Fruit fly (Drosophila melanogaster): ENCODE measurements around the gene Rh7.
A peak's percentile ranks its signal among the peaks of the same experiment; 100 is the strongest.

Rh7 gene

dm6 chr3L:12145709-12146694 is 29.3 kb downstream of the Rh7 start, which contains the start of the genes eIF3l and Nrx-IV:
TSS of gene eIF3l (minus strand) at chr3L:12146097.
TSS of gene Nrx-IV (plus strand) at chr3L:12146519.
- TF ChIP-seq otp (GFP tag; IDR thresholded peaks at IDR 0.05) (no peak), ken (GFP tag; IDR thresholded peaks at IDR 0.05) (no peak), gt (GFP tag; IDR thresholded peaks at IDR 0.05) (no peak), CG12659 (GFP tag; optimal IDR thresholded peaks at IDR 0.05) (peak; percentile 35), MBD-R2 (GFP tag; IDR thresholded peaks at IDR 0.05) (peak; percentile 15; the same call in 1 of the 2 replicates), CG14860 (GFP tag; IDR thresholded peaks at IDR 0.05; ENCODE audit: partially characterized antibody) (peak; percentile 48; the same call in 1 of the 3 replicates), CG13287 (GFP tag; IDR thresholded peaks at IDR 0.05; ENCODE audit: partially characterized antibody) (peak; percentile 72), CG12104 (GFP tag; optimal IDR thresholded peaks at IDR 0.05) (no peak), CG12744 (GFP tag; optimal IDR thresholded peaks at IDR 0.05) (no peak), pfk (GFP tag; optimal IDR thresholded peaks at IDR 0.05) (no peak), Gug (GFP tag; IDR thresholded peaks at IDR 0.05) (no peak), Pdp1 (GFP tag; optimal IDR thresholded peaks at IDR 0.05) (no peak), CG4282 (GFP tag; optimal IDR thresholded peaks at IDR 0.05) (no peak), CG9727 (GFP tag; optimal IDR thresholded peaks at IDR 0.05) (no peak), Vsx1 (GFP tag; optimal IDR thresholded peaks at IDR 0.05) (no peak), CG18619 (GFP tag; optimal IDR thresholded peaks at IDR 0.05) (no peak), ab (GFP tag; optimal IDR thresholded peaks at IDR 0.05) (no peak), HmgZ (tag; optimal IDR thresholded peaks at IDR 0.05) (peak; percentile 14), CG14667 (GFP tag; IDR thresholded peaks at IDR 0.05) (no peak), org-1 (GFP tag; optimal IDR thresholded peaks at IDR 0.05) (no peak), so (GFP tag; IDR thresholded peaks at IDR 0.05) (no peak), CG11504 (tag; optimal IDR thresholded peaks at IDR 0.05) (no peak), bcd (GFP tag; optimal IDR thresholded peaks at IDR 0.05) (no peak), Xbp1 (GFP tag; optimal IDR thresholded peaks at IDR 0.05) (no peak), Drgx (GFP tag; IDR thresholded peaks at IDR 0.05) (no peak), CG4404 (GFP tag; IDR thresholded peaks at IDR 0.05) (no peak), crc (GFP tag; optimal IDR thresholded peaks at IDR 0.05) (no peak), CG4360 (GFP tag; IDR thresholded peaks at IDR 0.05) (0 out of 2 replicates have a peak, but pooled peaks have one; percentile 6), stc (GFP tag; IDR thresholded peaks at IDR 0.05) (no peak), CG7357 (GFP tag; IDR thresholded peaks at IDR 0.05) (no peak), pita (GFP tag; optimal IDR thresholded peaks at IDR 0.05) (no peak), hb (GFP tag; IDR thresholded peaks at IDR 0.05; ENCODE audit: partially characterized antibody) (no peak), CG14710 (tag; optimal IDR thresholded peaks at IDR 0.05) (peak; percentile 60), CG34224 (GFP tag; IDR thresholded peaks at IDR 0.05; ENCODE audit: partially characterized antibody) (peak; percentile 41; the same call in 2 of the 3 replicates), Atf3 (GFP tag; optimal IDR thresholded peaks at IDR 0.05) (no peak), amos (GFP tag; IDR thresholded peaks at IDR 0.05; ENCODE audit: partially characterized antibody) (peak; percentile 64), Scr (GFP tag; IDR thresholded peaks at IDR 0.05; ENCODE audit: partially characterized antibody) (peak; percentile 80), Tbp (GFP tag; optimal IDR thresholded peaks at IDR 0.05) (no peak), Optix (GFP tag; IDR thresholded peaks at IDR 0.05) (no peak), Med (GFP tag) (peak; percentile 65), Ets97D (GFP tag; optimal IDR thresholded peaks at IDR 0.05) (peak; percentile 14), nerfin-1 (tag; optimal IDR thresholded peaks at IDR 0.05) (no peak), bbx (GFP tag; IDR thresholded peaks at IDR 0.05; ENCODE audit: partially characterized antibody) (peak; percentile 28), CG32772 (GFP tag; IDR thresholded peaks at IDR 0.05) (no peak), maf-S (GFP tag; optimal IDR thresholded peaks at IDR 0.05) (no peak), PHDP (tag; optimal IDR thresholded peaks at IDR 0.05) (no peak), ara (GFP tag; IDR thresholded peaks at IDR 0.05) (no peak), exex (tag; optimal IDR thresholded peaks at IDR 0.05) (no peak), CG31224 (GFP tag; IDR thresholded peaks at IDR 0.05) (no peak)

Data from whole organism, embryonic.